Worm (Caenorhabditis elegans) whole organism, early embryonic: ENCODE measurements around the gene clec-43.

ENCODE experiments used
- B0310.2 ChIP-seq: sonication (generic microtip); optimal IDR thresholded peaks from 2 replicates; lab custom pipeline; 2016; ENCODE audit warnings: mild to moderate bottlenecking, missing genetic modification characterization, missing compliant biosample characterization
- F13C5.2 ChIP-seq: sonication (generic microtip); optimal IDR thresholded peaks from 2 replicates; lab custom pipeline; 2017; ENCODE audit warnings: mild to moderate bottlenecking, missing genetic modification characterization, inconsistent platforms, missing compliant biosample characterization
- aly-1 ChIP-seq: sonication (generic microtip); optimal IDR thresholded peaks from 2 replicates; lab custom pipeline; 2016; ENCODE audit warnings: missing genetic modification characterization, missing compliant biosample characterization
- ama-1 ChIP-seq: fragments of 150-350 bp; optimal IDR thresholded peaks from 2 replicates; lab custom pipeline; 2014
- ceh-13 ChIP-seq: fragments of 200-800 bp; sonication (Bioruptor generic); optimal IDR thresholded peaks from 2 replicates; lab custom pipeline; 2018; ENCODE audit warnings: mild to moderate bottlenecking, missing genetic modification characterization, missing compliant biosample characterization
- ceh-36 ChIP-seq: sonication (generic microtip); optimal IDR thresholded peaks from 2 replicates; lab custom pipeline; 2016; ENCODE audit warnings: missing genetic modification characterization, inconsistent platforms, missing compliant biosample characterization
- ets-7 ChIP-seq: sonication (generic microtip); optimal IDR thresholded peaks from 2 replicates; lab custom pipeline; 2016; ENCODE audit warnings: missing genotype, missing genetic modification characterization, missing compliant biosample characterization
- flt-1 ChIP-seq: fragments of 200-800 bp; sonication (Bioruptor generic); IDR thresholded peaks from 2 replicates; pipeline ENCODE4 v1.3.6; 2022; ENCODE audit warnings: missing genetic modification characterization, missing compliant biosample characterization
- hmbx-1 ChIP-seq: sonication (generic microtip); optimal IDR thresholded peaks from 2 replicates; lab custom pipeline; 2016; ENCODE audit warnings: mild to moderate bottlenecking, missing genetic modification characterization, missing compliant biosample characterization
- hmg-4 ChIP-seq: fragments of 200-800 bp; sonication (Bioruptor generic); optimal IDR thresholded peaks from 2 replicates; lab custom pipeline; 2018; ENCODE audit warnings: mild to moderate bottlenecking, missing genetic modification characterization, missing compliant biosample characterization
- hnd-1 ChIP-seq: sonication (generic microtip); optimal IDR thresholded peaks from 2 replicates; lab custom pipeline; 2016; ENCODE audit warnings: missing genetic modification characterization, missing compliant biosample characterization
- pes-1 ChIP-seq: fragments of 200-800 bp; sonication (Bioruptor generic); IDR thresholded peaks from 2 replicates; pipeline ENCODE4 v1.3.6; 2022; ENCODE audit warnings: missing genetic modification reagents, missing genetic modification characterization, missing compliant biosample characterization
- scrt-1 ChIP-seq: fragments of 200-800 bp; sonication (Bioruptor generic); IDR thresholded peaks from 2 replicates; pipeline ENCODE4 v1.3.6; 2022; ENCODE audit warnings: missing genetic modification characterization, missing compliant biosample characterization
- sea-1 ChIP-seq: fragments of 200-800 bp; sonication (Bioruptor generic); conservative IDR thresholded peaks from 2 replicates; pipeline ENCODE4 v1.3.6; 2022; ENCODE audit warnings: missing genetic modification characterization, missing compliant biosample characterization
- tbx-11 ChIP-seq: fragments of 200-800 bp; sonication (Bioruptor generic); IDR thresholded peaks from 2 replicates; pipeline ENCODE4 v1.3.6; 2022; ENCODE audit warnings: missing genetic modification characterization, missing compliant biosample characterization
- tbx-37 ChIP-seq: fragments of 200-800 bp; sonication (Bioruptor generic); conservative IDR thresholded peaks from 2 replicates; pipeline ENCODE4 v1.3.6; 2022; ENCODE audit warnings: missing genetic modification reagents, missing genetic modification characterization, missing compliant biosample characterization
- tra-4 ChIP-seq: sonication (generic microtip); optimal IDR thresholded peaks from 2 replicates; lab custom pipeline; 2017; ENCODE audit warnings: missing genetic modification characterization, missing compliant biosample characterization

Gene clec-43

DNA sequence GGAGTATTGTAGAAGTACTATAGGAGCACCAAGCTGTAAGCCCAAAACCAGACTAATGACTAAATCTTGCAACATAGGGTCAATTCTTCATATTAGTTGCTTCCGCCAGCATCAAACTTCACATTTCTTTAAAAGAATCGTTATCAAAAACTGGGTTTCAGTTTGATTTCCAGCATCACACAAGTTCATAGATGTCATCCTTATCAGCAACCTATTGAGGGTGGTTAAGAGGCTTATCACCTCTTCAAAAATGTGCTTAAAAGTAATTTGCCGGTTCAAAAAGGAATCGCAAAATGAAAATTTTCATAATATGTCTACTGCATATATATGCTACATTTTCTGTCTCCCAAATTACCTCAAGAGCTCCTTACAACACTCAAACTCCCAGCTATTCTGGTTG, at the start of gene clec-43:
Gene clec-43, plus strand, starts transcription at position 294 of the 400 bp plus-strand sequence.
- no peak for TF ChIP-seq sea-1 (GFP tag; lab: Robert Waterston, UW)
- no peak for TF ChIP-seq hnd-1
- no peak for TF ChIP-seq ets-7 (tag; lab: Kevin White, UChicago)
- no peak for TF ChIP-seq aly-1 (tag; lab: Kevin White, UChicago)
- no peak for TF ChIP-seq hmg-4
- TF ChIP-seq ceh-36 (tag; lab: Kevin White, UChicago) = no peak
- TF ChIP-seq tbx-11 = no peak
- TF ChIP-seq hmbx-1 (tag; lab: Kevin White, UChicago) = no peak
- no peak for TF ChIP-seq flt-1 (GFP tag; lab: Robert Waterston, UW)
- TF ChIP-seq tra-4 (tag; lab: Kevin White, UChicago) = no peak
- TF ChIP-seq scrt-1 (GFP tag; lab: Robert Waterston, UW) = no peak

DNA sequence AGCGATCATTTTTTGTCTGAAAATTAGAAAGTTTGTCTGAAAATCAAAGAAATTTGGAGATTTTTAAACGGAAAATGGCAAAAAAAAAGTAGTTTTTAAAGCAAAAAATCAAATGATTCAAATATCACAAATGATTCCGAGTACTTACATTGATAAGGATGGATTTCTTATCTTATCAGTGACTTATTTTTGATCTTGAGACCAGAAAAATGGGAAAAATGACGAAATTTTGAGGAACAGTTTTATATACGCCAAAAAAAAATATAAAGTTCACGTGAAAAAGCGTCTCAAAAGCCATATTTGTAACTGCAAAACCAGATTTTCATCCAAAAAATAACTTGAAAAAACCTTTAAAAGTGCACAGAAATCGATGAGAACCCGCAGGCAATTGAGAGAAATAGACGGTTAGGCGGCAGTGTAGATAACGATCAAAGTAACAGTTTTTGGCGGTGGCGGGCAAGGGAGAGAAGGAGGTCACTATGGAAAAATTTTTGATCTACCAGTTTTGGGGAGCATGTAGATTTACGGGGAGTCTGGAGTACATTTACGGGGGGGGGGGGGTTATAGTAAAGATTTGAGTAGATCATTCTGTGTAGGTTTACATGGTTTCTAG, 43.0 kb upstream of the clec-43 start, which contains the start of gene T07D3.9:
Gene T07D3.9, minus strand, starts transcription at position 194 of the 613 bp plus-strand sequence.
- TF ChIP-seq ets-7 (tag; lab: Kevin White, UChicago) (no peak), tbx-11 (no peak), tbx-37 (GFP tag; lab: Robert Waterston, UW) (no peak), flt-1 (GFP tag; lab: Robert Waterston, UW) (no peak), ceh-36 (tag; lab: Kevin White, UChicago) (no peak), sea-1 (GFP tag; lab: Robert Waterston, UW) (no peak), B0310.2 (tag; lab: Kevin White, UChicago) (no peak), pes-1 (GFP tag; lab: Robert Waterston, UW) (no peak), hmg-4 (no peak), F13C5.2 (tag; lab: Kevin White, UChicago) (no peak), hmbx-1 (tag; lab: Kevin White, UChicago) (no peak), ama-1 (lab: Kevin White, UChicago) (no peak), scrt-1 (GFP tag; lab: Robert Waterston, UW) (no peak), tra-4 (tag; lab: Kevin White, UChicago) (no peak), hnd-1 (no peak), ceh-13 (GFP tag; lab: Kevin White, UChicago) (no peak)

- TF ChIP-seq pes-1 (GFP tag; lab: Robert Waterston, UW) (no peak), ceh-36 (tag; lab: Kevin White, UChicago) (no peak), ets-7 (tag; lab: Kevin White, UChicago) (no peak), hmg-4 (no peak), ceh-13 (GFP tag; lab: Kevin White, UChicago) (no peak), scrt-1 (GFP tag; lab: Robert Waterston, UW) (no peak), flt-1 (GFP tag; lab: Robert Waterston, UW) (no peak), hmbx-1 (tag; lab: Kevin White, UChicago) (no peak), tbx-37 (GFP tag; lab: Robert Waterston, UW) (no peak), B0310.2 (tag; lab: Kevin White, UChicago) (no peak), ama-1 (lab: Kevin White, UChicago) (no peak), hnd-1 (no peak), tbx-11 (no peak), sea-1 (GFP tag; lab: Robert Waterston, UW) (no peak), F13C5.2 (tag; lab: Kevin White, UChicago) (no peak), tra-4 (tag; lab: Kevin White, UChicago) (no peak), aly-1 (tag; lab: Kevin White, UChicago) (no peak)
Observed at ce11 chrII:901632-902031, 42.2 kb upstream of the clec-43 start, which contains the start of gene T07D3.2. Gene T07D3.2, plus strand, starts transcription at chrII:901932.

- TF ChIP-seq sea-1 (GFP tag; lab: Robert Waterston, UW) (0 out of 2 replicates have a peak, but pooled peaks have one; percentile 29), ama-1 (lab: Kevin White, UChicago) (no peak), tra-4 (tag; lab: Kevin White, UChicago) (no peak), pes-1 (GFP tag; lab: Robert Waterston, UW) (peak; percentile 37; the same call in 1 of the 2 replicates)
Observed at ce11 chrII:905335-905734, 38.5 kb upstream of the clec-43 start.

- TF ChIP-seq tbx-37 (GFP tag; lab: Robert Waterston, UW) = no peak
- TF ChIP-seq flt-1 (GFP tag; lab: Robert Waterston, UW) = no peak
- no peak for TF ChIP-seq hmg-4
- TF ChIP-seq scrt-1 (GFP tag; lab: Robert Waterston, UW) = no peak
- no peak for TF ChIP-seq tra-4 (tag; lab: Kevin White, UChicago)
Observed at ce11 chrII:909554-909953, 34.3 kb upstream of the clec-43 start, which contains the start of the genes fbxc-24 and fbxc-27. Gene fbxc-24, minus strand, starts transcription at chrII:909654. Gene fbxc-27, plus strand, starts transcription at chrII:909769.

ce11 chrII:911680-912079, 32.2 kb upstream of the clec-43 start, which contains the start of gene fbxc-31:
Gene fbxc-31, plus strand, starts transcription at chrII:911980.
- TF ChIP-seq sea-1 (GFP tag; lab: Robert Waterston, UW) (no peak), tbx-37 (GFP tag; lab: Robert Waterston, UW) (no peak)

DNA sequence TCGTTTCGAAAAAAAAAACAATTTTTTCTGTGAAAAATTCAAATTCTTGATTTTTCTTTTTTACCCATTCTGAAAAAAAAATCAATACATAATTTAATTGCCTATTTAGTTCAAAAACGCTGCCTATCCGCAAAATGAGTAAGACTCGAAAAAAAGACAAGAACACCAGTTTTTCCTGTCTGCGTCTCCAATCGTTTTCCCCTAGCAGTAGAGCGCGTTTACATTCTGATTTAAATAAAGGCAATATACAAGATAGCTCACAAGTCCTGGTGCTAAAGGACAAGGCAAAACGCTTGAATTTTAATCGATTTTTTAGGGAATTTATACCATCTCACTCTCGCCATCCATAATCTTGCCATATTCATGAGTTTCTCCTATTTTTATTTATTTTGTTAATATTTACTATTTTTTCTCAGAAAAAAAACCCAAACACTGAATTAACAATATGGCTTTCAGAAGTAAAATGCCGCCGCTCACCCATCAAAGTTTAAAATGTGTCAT, 30.6 kb upstream of the clec-43 start, which contains the start of gene fbxc-33:
Gene fbxc-33, plus strand, starts transcription at position 451 of the 501 bp plus-strand sequence.
- TF ChIP-seq tra-4 (tag; lab: Kevin White, UChicago) (no peak), pes-1 (GFP tag; lab: Robert Waterston, UW) (no peak), F13C5.2 (tag; lab: Kevin White, UChicago) (no peak), hmbx-1 (tag; lab: Kevin White, UChicago) (no peak), ceh-36 (tag; lab: Kevin White, UChicago) (no peak), hmg-4 (no peak), aly-1 (tag; lab: Kevin White, UChicago) (no peak), scrt-1 (GFP tag; lab: Robert Waterston, UW) (no peak)
